Worm (Caenorhabditis elegans) whole organism, L4 larva: ENCODE data around the gene Y38H8A.2.

Source experiments
- ces-1 ChIP-seq: fragments of 150-350 bp; sonication (generic microtip); optimal IDR thresholded peaks from 4 replicates; lab custom pipeline; 2014; ENCODE audit warnings: missing biosample characterization, missing genetic modification reagents, missing genetic modification characterization
- dve-1 ChIP-seq: sonication (generic microtip); optimal IDR thresholded peaks from 2 replicates; lab custom pipeline; 2017; ENCODE audit warnings: antibody characterized with exemption, mild to moderate bottlenecking, missing genetic modification characterization, missing compliant biosample characterization; ENCODE audit not compliant: insufficient read depth
- egl-27 ChIP-seq: sonication (generic microtip); optimal IDR thresholded peaks from 3 replicates; lab custom pipeline; 2017; ENCODE audit warnings: missing biosample characterization, missing genetic modification reagents, missing genetic modification characterization
- fos-1 ChIP-seq: fragments of 150-350 bp; optimal IDR thresholded peaks from 2 replicates; lab custom pipeline; 2014; ENCODE audit warnings: missing biosample characterization, missing genetic modification characterization
- snpc-4 ChIP-seq: fragments of 150-350 bp; optimal IDR thresholded peaks from 2 replicates; lab custom pipeline; 2014; ENCODE audit warnings: missing biosample characterization, missing genetic modification characterization

DNA sequence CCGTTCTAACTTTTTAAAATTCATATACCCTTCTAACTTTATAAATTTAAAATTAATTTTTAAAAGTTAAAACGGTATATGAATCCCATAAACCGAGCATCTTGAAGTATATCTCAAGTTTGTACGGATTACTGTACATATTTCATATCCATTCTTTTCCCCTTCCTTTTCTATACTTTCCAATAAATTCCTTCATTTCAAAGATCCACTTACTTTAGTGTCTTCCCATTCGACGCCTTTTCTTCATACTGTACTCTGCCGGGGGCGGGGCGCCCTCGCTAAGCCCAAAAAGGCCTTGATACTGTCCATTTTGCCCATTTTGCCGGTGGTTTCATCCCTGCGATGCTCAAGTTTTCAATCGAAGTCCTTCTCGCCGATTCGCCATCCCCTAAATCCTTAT lies 8.4 kb upstream of the Y38H8A.2 start, which contains the start of gene fezf-1:
- TF ChIP-seq snpc-4 (no peak), dve-1 (no peak), ces-1 (GFP tag; lab: Kevin White, UChicago) (no peak), fos-1 (no peak), egl-27 (tag; lab: Kevin White, UChicago) (no peak)
